Fruit fly (Drosophila melanogaster) whole organism, pupa: Measurements from ENCODE around the gene CG12081.
A peak's percentile ranks its signal among the peaks of the same experiment; 100 is the strongest.

Experiments used
- CG10348 ChIP-seq: fragments of 200-800 bp; sonication (Bioruptor generic); IDR thresholded peaks from 2 replicates; pipeline ENCODE4 v1.3.6; 2022; ENCODE audit warnings: missing biosample characterization, missing genetic modification characterization
- CG12605 ChIP-seq: fragments of 200-800 bp; sonication (Bioruptor generic); IDR thresholded peaks from 2 replicates; pipeline ENCODE4 v1.3.6; 2022; ENCODE audit warnings: missing biosample characterization, missing genetic modification characterization
- CG13204 ChIP-seq: fragments of 200-800 bp; sonication (Bioruptor generic); optimal IDR thresholded peaks from 2 replicates; lab custom pipeline; 2018; ENCODE audit warnings: missing biosample characterization, mild to moderate bottlenecking, missing genetic modification characterization, moderate library complexity
- CG14655 ChIP-seq: fragments of 200-800 bp; sonication (Bioruptor generic); optimal IDR thresholded peaks from 3 replicates; lab custom pipeline; 2017; ENCODE audit warnings: mild to moderate bottlenecking, missing biosample characterization, missing genetic modification reagents, missing genetic modification characterization
- CG15710 ChIP-seq: fragments of 200-800 bp; sonication (Bioruptor generic); optimal IDR thresholded peaks from 2 replicates; lab custom pipeline; 2018; ENCODE audit warnings: missing biosample characterization, mild to moderate bottlenecking, missing genetic modification characterization, moderate library complexity
- CG17806 ChIP-seq: fragments of 200-800 bp; sonication (Bioruptor generic); optimal IDR thresholded peaks from 2 replicates; lab custom pipeline; 2018; ENCODE audit warnings: missing biosample characterization, mild to moderate bottlenecking, missing genetic modification characterization, moderate library complexity
- CG32121 ChIP-seq: fragments of 200-800 bp; sonication (Bioruptor generic); IDR thresholded peaks from 2 replicates; pipeline ENCODE4 v1.3.6; 2022; ENCODE audit warnings: missing biosample characterization, missing genetic modification characterization
- CG34367 ChIP-seq: fragments of 200-800 bp; sonication (Bioruptor generic); optimal IDR thresholded peaks from 2 replicates; lab custom pipeline; 2018; ENCODE audit warnings: missing biosample characterization, mild to moderate bottlenecking, missing genetic modification characterization
- CG4496 ChIP-seq: fragments of 200-800 bp; sonication (Bioruptor generic); IDR thresholded peaks from 3 replicates; pipeline ENCODE4 v1.3.6; 2022; ENCODE audit warnings: missing biosample characterization, missing genetic modification characterization
- CG8159 ChIP-seq: fragments of 200-800 bp; sonication (Bioruptor generic); optimal IDR thresholded peaks from 3 replicates; lab custom pipeline; 2018; ENCODE audit warnings: missing biosample characterization, mild to moderate bottlenecking, missing genetic modification characterization, moderate library complexity
- CG8301 ChIP-seq: fragments of 200-800 bp; sonication (Bioruptor generic); optimal IDR thresholded peaks from 2 replicates; lab custom pipeline; 2018; ENCODE audit warnings: missing biosample characterization, mild to moderate bottlenecking, missing genetic modification characterization
- CG9948 ChIP-seq: fragments of 200-800 bp; sonication (Bioruptor generic); optimal IDR thresholded peaks from 2 replicates; lab custom pipeline; 2018; ENCODE audit warnings: missing biosample characterization, mild to moderate bottlenecking, missing genetic modification characterization, moderate library complexity
- D1 ChIP-seq: fragments of 200-800 bp; sonication (Bioruptor generic); optimal IDR thresholded peaks from 2 replicates; lab custom pipeline; 2018; ENCODE audit warnings: missing biosample characterization, mild to moderate bottlenecking, missing genetic modification characterization, moderate library complexity
- EcR ChIP-seq: fragments of 200-800 bp; sonication (Bioruptor generic); optimal IDR thresholded peaks from 3 replicates; lab custom pipeline; 2019; ENCODE audit warnings: missing biosample characterization, missing genetic modification characterization, mild to moderate bottlenecking, moderate library complexity, missing genetic modification reagents
- Ets98B ChIP-seq: fragments of 200-800 bp; sonication (Bioruptor generic); IDR thresholded peaks from 2 replicates; pipeline ENCODE4 v1.3.6; 2022; ENCODE audit warnings: missing biosample characterization, missing genetic modification characterization
- Pif1A ChIP-seq: fragments of 200-800 bp; sonication (Bioruptor generic); optimal IDR thresholded peaks from 3 replicates; lab custom pipeline; 2016; ENCODE audit warnings: missing biosample characterization, missing genetic modification characterization
- Pif1B ChIP-seq: fragments of 200-800 bp; sonication (Bioruptor generic); optimal IDR thresholded peaks from 3 replicates; lab custom pipeline; 2016; ENCODE audit warnings: missing biosample characterization, missing genetic modification characterization
- Snoo ChIP-seq: fragments of 200-800 bp; sonication (Bioruptor generic); optimal IDR thresholded peaks from 3 replicates; lab custom pipeline; 2017; ENCODE audit warnings: missing biosample characterization, mild to moderate bottlenecking, missing genetic modification characterization, inconsistent platforms
- fd96Ca ChIP-seq: fragments of 200-800 bp; sonication (Bioruptor generic); IDR thresholded peaks from 3 replicates; pipeline ENCODE4 v1.3.6; 2022; ENCODE audit warnings: missing biosample characterization, missing genetic modification characterization
- gl ChIP-seq: fragments of 200-800 bp; sonication (Bioruptor generic); optimal IDR thresholded peaks from 2 replicates; lab custom pipeline; 2018; ENCODE audit warnings: missing biosample characterization, mild to moderate bottlenecking, missing genetic modification characterization
- rn ChIP-seq: fragments of 200-800 bp; sonication (Bioruptor generic); IDR thresholded peaks from 2 replicates; pipeline ENCODE4 v1.3.6; 2022; ENCODE audit warnings: missing biosample characterization, missing genetic modification characterization

The CG12081 gene

DNA sequence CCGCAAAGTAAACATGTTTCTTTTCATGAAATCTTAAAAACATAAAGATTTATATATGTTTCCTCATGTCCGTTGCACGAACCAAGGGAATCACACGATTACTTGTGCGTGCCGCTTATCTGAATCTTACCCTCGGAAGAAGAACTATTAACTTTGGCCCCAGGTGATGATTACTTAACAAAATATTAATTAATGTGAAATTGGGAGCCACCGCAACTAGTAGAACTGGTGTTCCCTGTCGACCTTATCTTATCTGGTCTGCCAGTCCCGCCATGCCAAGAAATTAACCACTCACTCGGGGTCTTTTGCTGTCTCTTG is 4.5 kb downstream of the CG12081 start:
- no peak for TF ChIP-seq CG15710 (tag; lab: Kevin White, UChicago)
- no peak for TF ChIP-seq fd96Ca
- no peak for TF ChIP-seq CG17806 (tag; lab: Kevin White, UChicago)
- no peak for TF ChIP-seq CG10348
- no peak for TF ChIP-seq CG14655 (GFP tag; lab: Kevin White, UChicago)
- TF ChIP-seq CG8301 (tag; lab: Kevin White, UChicago), result no peak
- no peak for TF ChIP-seq Ets98B
- no peak for TF ChIP-seq CG9948 (tag; lab: Kevin White, UChicago)
- no peak for TF ChIP-seq D1 (tag; lab: Kevin White, UChicago)
- TF ChIP-seq CG12605 (GFP tag; lab: Robert Waterston, UW), result no peak
- TF ChIP-seq Snoo (tag; lab: Kevin White, UChicago), result no peak
- no peak for TF ChIP-seq CG4496 (GFP tag; lab: Robert Waterston, UW)
- no peak for TF ChIP-seq gl (tag; lab: Kevin White, UChicago)
- no peak for TF ChIP-seq CG13204 (GFP tag; lab: Kevin White, UChicago)
- no peak for TF ChIP-seq CG8159 (tag; lab: Kevin White, UChicago)
- no peak for TF ChIP-seq rn (GFP tag; lab: Robert Waterston, UW)
- TF ChIP-seq Pif1B (GFP tag; lab: Kevin White, UChicago), result no peak
- no peak for TF ChIP-seq CG34367
- TF ChIP-seq Pif1A (GFP tag; lab: Kevin White, UChicago), result no peak
- TF ChIP-seq CG32121 (GFP tag; lab: Robert Waterston, UW), result no peak

- TF ChIP-seq CG17806 (tag; lab: Kevin White, UChicago) (peak; percentile 50), EcR (no peak), CG15710 (tag; lab: Kevin White, UChicago) (peak; percentile 58), CG14655 (GFP tag; lab: Kevin White, UChicago) (no peak), CG34367 (peak; percentile 40), Ets98B (peak; percentile 82), CG8159 (tag; lab: Kevin White, UChicago) (peak; percentile 64), CG10348 (peak; percentile 71), gl (tag; lab: Kevin White, UChicago) (no peak), CG13204 (GFP tag; lab: Kevin White, UChicago) (no peak), Snoo (tag; lab: Kevin White, UChicago) (no peak), CG4496 (GFP tag; lab: Robert Waterston, UW) (peak; percentile 86), fd96Ca (peak; percentile 85), Pif1A (GFP tag; lab: Kevin White, UChicago) (no peak), CG9948 (tag; lab: Kevin White, UChicago) (peak; percentile 35), CG12605 (GFP tag; lab: Robert Waterston, UW) (peak; percentile 55), CG32121 (GFP tag; lab: Robert Waterston, UW) (peak; percentile 67), rn (GFP tag; lab: Robert Waterston, UW) (peak; percentile 40; the same call in 1 of the 2 replicates), Pif1B (GFP tag; lab: Kevin White, UChicago) (no peak), D1 (tag; lab: Kevin White, UChicago) (no peak), CG8301 (tag; lab: Kevin White, UChicago) (no peak)
Measured at dm6 chrX:8601165-8601564, 12.6 kb downstream of the CG12081 start.

DNA sequence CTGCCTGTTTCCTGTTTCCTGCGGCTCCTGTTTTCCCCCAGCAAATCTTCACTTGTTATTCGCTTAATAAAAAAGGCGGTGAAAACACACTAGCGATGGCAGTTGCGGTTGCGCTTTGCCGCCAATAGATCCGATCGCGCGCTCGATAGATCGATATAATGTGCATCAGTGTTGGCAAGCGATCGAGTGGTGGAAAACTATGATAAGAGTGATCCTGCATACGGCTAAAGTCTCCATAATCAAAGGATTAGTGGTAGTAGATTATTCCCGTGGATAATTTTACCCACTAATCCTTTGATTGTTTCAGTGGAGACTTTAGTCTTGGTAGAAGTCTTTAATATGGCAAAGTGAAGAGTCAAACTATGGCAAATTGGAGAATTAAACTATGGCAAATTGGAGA is 17.6 kb downstream of the CG12081 start, which contains the start of gene Caf1-180:
TSS of gene Caf1-180 (minus strand) at position 99 of the 400 bp plus-strand sequence.
- TF ChIP-seq CG14655 (GFP tag; lab: Kevin White, UChicago) (no peak), fd96Ca (0 out of 3 replicates have a peak, but pooled peaks have one; percentile 11)
- TF ChIP-seq, all 21 proteins: peak for 1

- no peak for TF ChIP-seq CG10348
- TF ChIP-seq CG12605 (GFP tag; lab: Robert Waterston, UW), result no peak
- TF ChIP-seq EcR, result no peak
- no peak for TF ChIP-seq CG32121 (GFP tag; lab: Robert Waterston, UW)
- no peak for TF ChIP-seq CG8159 (tag; lab: Kevin White, UChicago)
- no peak for TF ChIP-seq fd96Ca
- no peak for TF ChIP-seq CG4496 (GFP tag; lab: Robert Waterston, UW)
- TF ChIP-seq rn (GFP tag; lab: Robert Waterston, UW), result no peak
- no peak for TF ChIP-seq Snoo (tag; lab: Kevin White, UChicago)
- TF ChIP-seq CG13204 (GFP tag; lab: Kevin White, UChicago), result no peak
Measured at dm6 chrX:8607902-8608301, 19.3 kb downstream of the CG12081 start.

- TF ChIP-seq CG8159 (tag; lab: Kevin White, UChicago) (no peak), Pif1A (GFP tag; lab: Kevin White, UChicago) (no peak), EcR (no peak), Pif1B (GFP tag; lab: Kevin White, UChicago) (no peak)
Measured at dm6 chrX:8616280-8616679, 27.7 kb downstream of the CG12081 start.

- TF ChIP-seq CG17806 (tag; lab: Kevin White, UChicago) (no peak), CG14655 (GFP tag; lab: Kevin White, UChicago) (no peak), Ets98B (no peak), CG8159 (tag; lab: Kevin White, UChicago) (no peak), CG9948 (tag; lab: Kevin White, UChicago) (no peak), Pif1A (GFP tag; lab: Kevin White, UChicago) (no peak), gl (tag; lab: Kevin White, UChicago) (no peak), CG12605 (GFP tag; lab: Robert Waterston, UW) (no peak), Snoo (tag; lab: Kevin White, UChicago) (no peak), CG32121 (GFP tag; lab: Robert Waterston, UW) (no peak), CG8301 (tag; lab: Kevin White, UChicago) (no peak), CG15710 (tag; lab: Kevin White, UChicago) (no peak)
Measured at dm6 chrX:8616787-8617432, 28.3 kb downstream of the CG12081 start.
